Worm (Caenorhabditis elegans) whole organism, L2 larva: ENCODE data around the gene nipi-4.

Experiments
- C34F6.9 ChIP-seq: fragments of 150-350 bp; optimal IDR thresholded peaks from 2 replicates; lab custom pipeline; 2014; ENCODE audit warnings: missing biosample characterization, missing genetic modification characterization
- F13H6.1 ChIP-seq: sonication (generic microtip); optimal IDR thresholded peaks from 2 replicates; lab custom pipeline; 2016; ENCODE audit warnings: missing genetic modification characterization, missing compliant biosample characterization
- R02D3.7 ChIP-seq: fragments of 150-350 bp; optimal IDR thresholded peaks from 2 replicates; lab custom pipeline; 2014; ENCODE audit warnings: missing biosample characterization, missing genetic modification characterization
- alr-1 ChIP-seq: fragments of 150-350 bp; optimal IDR thresholded peaks from 2 replicates; lab custom pipeline; 2014; ENCODE audit warnings: missing biosample characterization, missing genetic modification characterization
- ama-1 ChIP-seq: fragments of 150-350 bp; optimal IDR thresholded peaks from 2 replicates; lab custom pipeline; 2018; ENCODE audit warnings: inconsistent platforms
- blmp-1 ChIP-seq: sonication (generic microtip); optimal IDR thresholded peaks from 2 replicates; lab custom pipeline; 2017; ENCODE audit warnings: missing genetic modification characterization, mild to moderate bottlenecking, missing compliant biosample characterization, antibody characterized with exemption, moderate library complexity; ENCODE audit not compliant: insufficient read depth
- ceh-16 ChIP-seq: fragments of 150-350 bp; optimal IDR thresholded peaks from 2 replicates; lab custom pipeline; 2014; ENCODE audit warnings: missing biosample characterization, missing genetic modification characterization
- ceh-82 ChIP-seq: fragments of 150-350 bp; optimal IDR thresholded peaks from 2 replicates; lab custom pipeline; 2014; ENCODE audit warnings: missing biosample characterization, missing genetic modification characterization
- crh-2 ChIP-seq: sonication (generic microtip); optimal IDR thresholded peaks from 2 replicates; lab custom pipeline; 2017; ENCODE audit warnings: missing biosample characterization, missing genetic modification characterization
- egl-27 ChIP-seq: sonication (generic microtip); optimal IDR thresholded peaks from 3 replicates; lab custom pipeline; 2017; ENCODE audit warnings: missing biosample characterization, missing genetic modification reagents, missing genetic modification characterization
- elt-3 ChIP-seq: sonication (generic microtip); optimal IDR thresholded peaks from 2 replicates; lab custom pipeline; 2017; ENCODE audit warnings: missing biosample characterization, missing genetic modification characterization
- fos-1 ChIP-seq: fragments of 150-350 bp; optimal IDR thresholded peaks from 2 replicates; lab custom pipeline; 2014; ENCODE audit warnings: missing biosample characterization, missing genetic modification characterization
- gmeb-1 ChIP-seq: fragments of 150-350 bp; optimal IDR thresholded peaks from 2 replicates; lab custom pipeline; 2014; ENCODE audit warnings: missing biosample characterization, missing genetic modification characterization
- lin-11 ChIP-seq: fragments of 150-350 bp; sonication (generic microtip); optimal IDR thresholded peaks from 2 replicates; lab custom pipeline; 2014; ENCODE audit warnings: missing biosample characterization, missing genetic modification characterization, inconsistent platforms, mixed read lengths
- lin-13 ChIP-seq: fragments of 150-350 bp; optimal IDR thresholded peaks from 2 replicates; lab custom pipeline; 2014; ENCODE audit warnings: missing biosample characterization, missing genetic modification reagents, missing genetic modification characterization
- lin-39 ChIP-seq: fragments of 150-350 bp; optimal IDR thresholded peaks from 2 replicates; lab custom pipeline; 2014; ENCODE audit warnings: missing biosample characterization, missing genetic modification reagents, missing genetic modification characterization
- mbf-1 ChIP-seq: sonication (generic microtip); optimal IDR thresholded peaks from 2 replicates; lab custom pipeline; 2017; ENCODE audit warnings: missing biosample characterization, missing genetic modification characterization
- mdl-1 ChIP-seq, 2 experiments: fragments of 150-350 bp in 1 of 2; sonication (generic microtip) in 1 of 2; optimal IDR thresholded peaks; 2 replicates each; lab custom pipeline; 2017; ENCODE audit warnings: missing biosample characterization in 2 of 2, missing genetic modification characterization in 2 of 2
- nhr-11 ChIP-seq: fragments of 150-350 bp; optimal IDR thresholded peaks from 2 replicates; lab custom pipeline; 2014; ENCODE audit warnings: missing biosample characterization, missing genetic modification characterization
- nhr-129 ChIP-seq: fragments of 150-350 bp; optimal IDR thresholded peaks from 2 replicates; lab custom pipeline; 2014; ENCODE audit warnings: missing biosample characterization, missing genetic modification characterization
- nhr-21 ChIP-seq: fragments of 150-350 bp; optimal IDR thresholded peaks from 2 replicates; lab custom pipeline; 2014; ENCODE audit warnings: missing biosample characterization, missing genetic modification characterization
- nhr-23 ChIP-seq: fragments of 150-350 bp; optimal IDR thresholded peaks from 2 replicates; lab custom pipeline; 2014; ENCODE audit warnings: missing biosample characterization, missing genetic modification reagents, missing genetic modification characterization
- nhr-237 ChIP-seq: fragments of 150-350 bp; optimal IDR thresholded peaks from 2 replicates; lab custom pipeline; 2014; ENCODE audit warnings: missing biosample characterization, missing genetic modification characterization
- nhr-25 ChIP-seq: fragments of 150-350 bp; sonication (generic microtip); optimal IDR thresholded peaks from 3 replicates; lab custom pipeline; 2014; ENCODE audit warnings: missing biosample characterization, missing genetic modification characterization
- nhr-6 ChIP-seq: fragments of 150-350 bp; optimal IDR thresholded peaks from 2 replicates; lab custom pipeline; 2014; ENCODE audit warnings: missing biosample characterization, missing genetic modification characterization
- nhr-77 ChIP-seq: fragments of 150-350 bp; optimal IDR thresholded peaks from 2 replicates; lab custom pipeline; 2014; ENCODE audit warnings: missing biosample characterization, missing genetic modification characterization
- peb-1 ChIP-seq: fragments of 150-350 bp; optimal IDR thresholded peaks from 2 replicates; lab custom pipeline; 2014; ENCODE audit warnings: missing biosample characterization, missing genetic modification characterization
- sem-4 ChIP-seq: fragments of 150-350 bp; optimal IDR thresholded peaks from 2 replicates; lab custom pipeline; 2014; ENCODE audit warnings: missing biosample characterization, missing genetic modification reagents, missing genetic modification characterization
- skn-1 ChIP-seq: sonication (generic microtip); optimal IDR thresholded peaks from 2 replicates; lab custom pipeline; 2017; ENCODE audit warnings: missing biosample characterization, missing genetic modification characterization
- sma-3 ChIP-seq: sonication (generic microtip); optimal IDR thresholded peaks from 2 replicates; lab custom pipeline; 2016; ENCODE audit warnings: missing genetic modification reagents, missing genetic modification characterization, missing compliant biosample characterization
- sma-9 ChIP-seq, 2 experiments: fragments of 150-350 bp in 1 of 2; sonication (generic microtip) in 1 of 2; optimal IDR thresholded peaks; 2 replicates each; lab custom pipeline; 2014 to 2016; ENCODE audit warnings: missing genetic modification characterization in 2 of 2, mild to moderate bottlenecking in 1 of 2, missing biosample characterization in 1 of 2, missing compliant biosample characterization in 1 of 2, missing genetic modification reagents in 1 of 2, moderate library complexity in 1 of 2
- snpc-4 ChIP-seq: fragments of 150-350 bp; optimal IDR thresholded peaks from 2 replicates; lab custom pipeline; 2014; ENCODE audit warnings: missing biosample characterization, missing genetic modification characterization
- unc-39 ChIP-seq: fragments of 150-350 bp; optimal IDR thresholded peaks from 2 replicates; lab custom pipeline; 2014; ENCODE audit warnings: missing biosample characterization, missing genetic modification characterization
- unc-55 ChIP-seq: fragments of 150-350 bp; sonication (generic microtip); optimal IDR thresholded peaks from 3 replicates; lab custom pipeline; 2014; ENCODE audit warnings: missing biosample characterization, missing genetic modification reagents, missing genetic modification characterization
- unc-62 ChIP-seq: fragments of 150-350 bp; optimal IDR thresholded peaks from 2 replicates; lab custom pipeline; 2014; ENCODE audit warnings: missing biosample characterization, missing genetic modification reagents, missing genetic modification characterization
- zag-1 ChIP-seq: fragments of 150-350 bp; optimal IDR thresholded peaks from 2 replicates; lab custom pipeline; 2014; ENCODE audit warnings: missing biosample characterization, missing genetic modification characterization
- ztf-1 ChIP-seq: fragments of 200-800 bp; sonication (Bioruptor generic); conservative IDR thresholded peaks from 2 replicates; pipeline ENCODE4 v1.3.6; 2022; ENCODE audit warnings: missing genetic modification characterization, missing compliant biosample characterization
- ztf-11 ChIP-seq: sonication (generic microtip); optimal IDR thresholded peaks from 2 replicates; lab custom pipeline; 2017; ENCODE audit warnings: missing biosample characterization, missing genetic modification characterization

nipi-4 gene

DNA sequence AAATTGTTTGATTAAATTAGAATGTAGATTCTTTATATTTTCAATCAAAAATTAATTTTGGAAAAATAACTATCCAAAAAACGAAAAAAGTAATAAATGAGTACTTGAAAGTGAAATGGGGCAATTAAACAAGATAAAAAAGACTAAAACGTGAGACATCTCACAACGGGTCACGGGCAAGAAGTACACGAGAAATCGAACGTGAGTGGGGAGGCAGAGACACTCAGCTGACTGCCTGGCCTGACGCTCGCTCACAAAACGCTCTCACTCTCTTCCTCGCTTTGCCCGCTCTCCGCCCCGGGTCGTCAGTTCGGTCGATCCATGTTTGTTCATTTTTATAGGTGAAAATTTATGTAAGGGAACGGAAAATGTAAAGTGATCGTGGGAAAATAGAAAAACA lies 22.4 kb downstream of the nipi-4 start:
- peak in 1 of 2 experiments; percentile 16 for TF ChIP-seq mdl-1 (tag; optimal IDR thresholded peaks at IDR 0.05; lab: Kevin White, UChicago)
- no peak for TF ChIP-seq unc-39 (tag; lab: Kevin White, UChicago)
- peak; percentile 9 for TF ChIP-seq fos-1
- no peak for TF ChIP-seq gmeb-1 (tag; lab: Kevin White, UChicago)
- no peak for TF ChIP-seq egl-27
- peak; percentile 32 for TF ChIP-seq F13H6.1 (tag; lab: Kevin White, UChicago)
- TF ChIP-seq nhr-21: no peak
- TF ChIP-seq lin-11 (tag; lab: Kevin White, UChicago): no peak
- no peak for TF ChIP-seq lin-13 (GFP tag; lab: Kevin White, UChicago)
- TF ChIP-seq ceh-82 (tag; lab: Kevin White, UChicago): no peak
- TF ChIP-seq nhr-11: no peak
- no peak for TF ChIP-seq nhr-6 (tag; lab: Kevin White, UChicago)
- TF ChIP-seq alr-1 (tag; lab: Kevin White, UChicago): no peak
- TF ChIP-seq peb-1 (tag; lab: Kevin White, UChicago): no peak
- TF ChIP-seq nhr-129: peak; percentile 44
- no peak for TF ChIP-seq R02D3.7 (tag; lab: Kevin White, UChicago)
- no peak for TF ChIP-seq nhr-23 (tag; lab: Kevin White, UChicago)
- TF ChIP-seq unc-62 (GFP tag; lab: Kevin White, UChicago): no peak
- no peak for TF ChIP-seq skn-1 (tag; lab: Kevin White, UChicago)
- TF ChIP-seq sem-4 (tag; lab: Kevin White, UChicago): no peak
- no peak for TF ChIP-seq nhr-77 (tag; lab: Kevin White, UChicago)
- no peak for TF ChIP-seq mbf-1
- TF ChIP-seq C34F6.9 (tag; lab: Kevin White, UChicago): peak; percentile 10
- no peak for TF ChIP-seq ztf-11
- TF ChIP-seq blmp-1 (tag; lab: Kevin White, UChicago): no peak
- no peak for TF ChIP-seq zag-1 (tag; lab: Kevin White, UChicago)
- no peak for TF ChIP-seq lin-39 (tag; lab: Kevin White, UChicago)
- TF ChIP-seq unc-55: no peak
- TF ChIP-seq nhr-25: no peak
- TF ChIP-seq sma-9 (GFP tag; optimal IDR thresholded peaks at IDR 0.05; lab: Kevin White, UChicago): no peak
- no peak for TF ChIP-seq sma-9 (tag; optimal IDR thresholded peaks at IDR 0.05; lab: Kevin White, UChicago)
- TF ChIP-seq ama-1 (lab: Kevin White, UChicago): no peak
- no peak for TF ChIP-seq ceh-16 (tag; lab: Kevin White, UChicago)
- no peak for TF ChIP-seq sma-3 (GFP tag; lab: Kevin White, UChicago)
- TF ChIP-seq nhr-237 (tag; lab: Kevin White, UChicago): no peak
- TF ChIP-seq crh-2 (tag; lab: Kevin White, UChicago): no peak

DNA sequence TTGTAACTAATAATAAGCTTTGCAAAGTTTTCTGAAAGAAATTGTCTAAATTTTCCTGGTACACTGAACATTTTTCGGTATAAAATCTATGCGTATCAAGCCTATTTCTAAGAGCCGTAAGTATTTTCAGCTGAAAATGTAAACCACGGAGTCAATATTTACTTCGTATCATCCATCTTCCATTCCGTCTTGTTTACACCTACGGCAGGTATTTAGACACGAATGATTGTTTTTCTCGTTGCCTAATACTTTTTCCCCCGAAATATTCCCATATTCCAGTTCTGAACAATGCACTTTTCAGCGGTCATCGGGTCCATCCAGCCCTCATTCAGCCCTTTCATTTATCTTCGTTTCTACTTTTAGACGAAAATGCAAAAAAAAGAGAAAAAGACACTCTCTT lies 22.9 kb downstream of the nipi-4 start:
- TF ChIP-seq nhr-21 (no peak), unc-39 (tag; lab: Kevin White, UChicago) (no peak)

DNA sequence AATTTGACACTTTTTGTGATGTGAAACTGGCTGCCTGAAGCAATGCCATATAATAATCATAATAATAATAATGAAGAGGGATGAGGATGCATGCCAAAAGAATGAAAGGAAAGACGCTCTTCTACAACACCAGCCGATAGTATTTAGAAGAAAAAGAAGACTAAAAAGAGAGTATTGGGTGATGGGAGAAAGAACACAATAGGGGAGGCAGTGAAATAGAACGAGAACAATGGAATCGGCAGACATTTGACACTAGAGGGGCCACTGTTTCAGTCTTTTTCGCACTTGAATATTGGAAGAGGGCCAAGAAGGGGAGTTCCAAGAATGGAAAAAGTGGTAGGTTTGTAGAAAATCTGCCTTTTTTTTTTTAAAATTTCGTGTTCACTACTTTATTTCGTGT lies 23.4 kb downstream of the nipi-4 start, which contains the start of gene memo-1:
Gene memo-1 (minus strand): TSS at position 2 of the 400 bp plus-strand sequence.
- no peak for TF ChIP-seq lin-11 (tag; lab: Kevin White, UChicago)

DNA sequence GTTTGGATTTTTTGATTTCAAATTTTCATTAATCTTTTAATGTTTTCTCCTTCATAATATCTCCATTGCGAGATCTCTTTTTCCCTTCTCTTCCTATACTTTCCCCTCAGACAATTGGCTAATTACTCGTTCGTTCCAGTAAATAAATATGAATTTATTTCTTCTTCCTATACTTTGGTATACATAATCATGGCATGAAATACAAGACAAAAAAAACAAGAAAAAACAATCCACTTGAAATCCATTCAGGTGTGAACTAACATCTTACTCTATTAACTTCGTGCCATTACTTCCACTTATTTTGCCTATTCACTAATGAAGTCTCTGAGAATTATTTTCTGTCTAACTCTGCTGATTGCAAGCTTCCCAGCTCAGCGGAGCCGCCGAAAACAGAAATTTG lies 28.4 kb downstream of the nipi-4 start, which contains the start of gene grd-8:
Gene grd-8 (plus strand): TSS at position 301 of the 400 bp plus-strand sequence.
- TF ChIP-seq ztf-1 (GFP tag; lab: Robert Waterston, UW) (no peak), F13H6.1 (tag; lab: Kevin White, UChicago) (no peak), sma-3 (GFP tag; lab: Kevin White, UChicago) (no peak), nhr-237 (tag; lab: Kevin White, UChicago) (no peak)

DNA sequence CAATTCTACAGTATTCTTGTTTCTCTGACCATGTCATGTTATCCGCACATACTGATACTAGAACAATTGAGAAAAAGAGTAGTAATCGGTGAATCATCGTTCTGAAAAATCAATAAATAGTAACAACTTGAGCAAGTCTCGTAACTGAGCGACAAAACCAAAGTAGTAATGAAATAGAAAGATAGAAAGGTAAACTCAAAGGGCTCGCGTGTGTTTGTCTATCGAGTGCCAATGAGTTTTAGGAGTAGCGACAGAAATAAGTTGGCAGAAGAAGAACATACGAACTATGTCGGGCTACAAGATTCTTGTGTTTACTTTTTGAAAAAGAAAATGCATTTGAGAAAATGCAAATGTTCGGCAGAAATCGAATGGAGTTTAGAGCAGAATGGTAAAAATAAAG lies 31.1 kb downstream of the nipi-4 start, which contains the start of gene C37C3.12:
Gene C37C3.12 (minus strand): TSS at position 101 of the 400 bp plus-strand sequence.
- no peak for TF ChIP-seq nhr-6 (tag; lab: Kevin White, UChicago)
- TF ChIP-seq elt-3 (tag; lab: Kevin White, UChicago): no peak
- no peak for TF ChIP-seq sem-4 (tag; lab: Kevin White, UChicago)
- TF ChIP-seq C34F6.9 (tag; lab: Kevin White, UChicago): no peak
- no peak for TF ChIP-seq nhr-25
- TF ChIP-seq mbf-1: no peak
- no peak for TF ChIP-seq snpc-4 (tag; lab: Kevin White, UChicago)
